Fruit fly (Drosophila melanogaster) whole organism, embryonic: ENCODE measurements around the gene CG42819.

Experiments used
- CG11560 ChIP-seq: fragments of 200-800 bp; sonication (Bioruptor generic); IDR thresholded peaks from 3 replicates; pipeline ENCODE4 v1.3.6; 2022; ENCODE audit warnings: missing biosample characterization, missing genetic modification characterization
- CG12071 ChIP-seq: fragments of 200-800 bp; sonication (Bioruptor generic); optimal IDR thresholded peaks from 3 replicates; lab custom pipeline; 2018; ENCODE audit warnings: missing biosample characterization, mild to moderate bottlenecking, missing genetic modification characterization
- CG12236 ChIP-seq: fragments of 200-800 bp; sonication (Bioruptor generic); optimal IDR thresholded peaks from 2 replicates; lab custom pipeline; 2016; ENCODE audit warnings: missing biosample characterization, missing genetic modification characterization
- CG12942 ChIP-seq: fragments of 200-800 bp; sonication (Bioruptor generic); optimal IDR thresholded peaks from 3 replicates; lab custom pipeline; 2016; ENCODE audit warnings: missing biosample characterization, missing genetic modification characterization
- CG14710 ChIP-seq: fragments of 200-800 bp; sonication (Bioruptor generic); optimal IDR thresholded peaks from 3 replicates; lab custom pipeline; 2019; ENCODE audit warnings: missing biosample characterization, mild to moderate bottlenecking, missing genetic modification characterization, moderate library complexity
- CG17186 ChIP-seq: fragments of 200-800 bp; sonication (Bioruptor generic); optimal IDR thresholded peaks from 3 replicates; lab custom pipeline; 2017; ENCODE audit warnings: missing biosample characterization, missing genetic modification reagents, missing genetic modification characterization
- CG17912 ChIP-seq: fragments of 200-800 bp; sonication (Bioruptor generic); optimal IDR thresholded peaks from 2 replicates; lab custom pipeline; 2018; ENCODE audit warnings: missing biosample characterization, mild to moderate bottlenecking, missing genetic modification characterization
- CG18262 ChIP-seq: fragments of 200-800 bp; optimal IDR thresholded peaks from 3 replicates; lab custom pipeline; 2019; ENCODE audit warnings: missing biosample characterization, mild to moderate bottlenecking, missing genetic modification characterization, moderate library complexity
- CG2202 ChIP-seq: fragments of 200-800 bp; sonication (Bioruptor generic); optimal IDR thresholded peaks from 2 replicates; lab custom pipeline; 2018; ENCODE audit warnings: missing biosample characterization, mild to moderate bottlenecking, missing genetic modification characterization
- CG2678 ChIP-seq: fragments of 200-800 bp; sonication (Bioruptor generic); optimal IDR thresholded peaks from 3 replicates; lab custom pipeline; 2019; ENCODE audit warnings: missing biosample characterization, mild to moderate bottlenecking, missing genetic modification characterization, moderate library complexity
- CG2712 ChIP-seq: fragments of 200-800 bp; optimal IDR thresholded peaks from 3 replicates; lab custom pipeline; 2019; ENCODE audit warnings: missing biosample characterization, mild to moderate bottlenecking, missing genetic modification characterization, moderate library complexity
- CG2875 ChIP-seq: fragments of 200-800 bp; sonication (Bioruptor generic); optimal IDR thresholded peaks from 2 replicates; lab custom pipeline; 2017; ENCODE audit warnings: missing biosample characterization, mild to moderate bottlenecking, missing genetic modification characterization, missing genetic modification reagents
- CG32532 ChIP-seq: fragments of 200-800 bp; sonication (Bioruptor generic); IDR thresholded peaks from 2 replicates; pipeline ENCODE4 v1.3.6; 2022; ENCODE audit warnings: missing biosample characterization, missing genetic modification characterization
- CG32767 ChIP-seq: fragments of 200-800 bp; sonication (Bioruptor generic); IDR thresholded peaks from 2 replicates; pipeline ENCODE4 v1.3.6; 2022; ENCODE audit warnings: missing biosample characterization, missing genetic modification characterization
- CG3995 ChIP-seq: fragments of 200-800 bp; sonication (Bioruptor generic); optimal IDR thresholded peaks from 3 replicates; lab custom pipeline; 2016; ENCODE audit warnings: missing biosample characterization, missing genetic modification characterization
- CG7271 ChIP-seq: fragments of 200-800 bp; sonication (Bioruptor generic); optimal IDR thresholded peaks from 2 replicates; lab custom pipeline; 2018; ENCODE audit warnings: missing biosample characterization, mild to moderate bottlenecking, missing genetic modification characterization, moderate library complexity
- CG7357 ChIP-seq: fragments of 200-800 bp; sonication (Bioruptor generic); IDR thresholded peaks from 3 replicates; pipeline ENCODE4 v1.3.6; 2022; ENCODE audit warnings: missing biosample characterization, missing genetic modification characterization
- CG7745 ChIP-seq: fragments of 200-800 bp; sonication (Bioruptor generic); optimal IDR thresholded peaks from 2 replicates; lab custom pipeline; 2018; ENCODE audit warnings: missing biosample characterization, mild to moderate bottlenecking, missing genetic modification characterization, moderate library complexity
- CG7928 ChIP-seq: fragments of 200-800 bp; sonication (Bioruptor generic); optimal IDR thresholded peaks from 2 replicates; lab custom pipeline; 2017; ENCODE audit warnings: missing biosample characterization, mild to moderate bottlenecking, missing genetic modification characterization
- CG8924 ChIP-seq: fragments of 200-800 bp; optimal IDR thresholded peaks from 3 replicates; lab custom pipeline; 2019; ENCODE audit warnings: missing biosample characterization, mild to moderate bottlenecking, missing genetic modification characterization, moderate library complexity
- CG8944 ChIP-seq: fragments of 200-800 bp; sonication (Bioruptor generic); optimal IDR thresholded peaks from 3 replicates; lab custom pipeline; 2016; ENCODE audit warnings: missing biosample characterization, missing genetic modification characterization
- CG9437 ChIP-seq: fragments of 200-800 bp; sonication (Bioruptor generic); optimal IDR thresholded peaks from 2 replicates; lab custom pipeline; 2018; ENCODE audit warnings: missing biosample characterization, mild to moderate bottlenecking, missing genetic modification characterization
- CG9797 ChIP-seq: fragments of 200-800 bp; sonication (Bioruptor generic); optimal IDR thresholded peaks from 3 replicates; lab custom pipeline; 2018; ENCODE audit warnings: missing biosample characterization, mild to moderate bottlenecking, missing genetic modification characterization
- CG9876 ChIP-seq: fragments of 200-800 bp; sonication (Bioruptor generic); optimal IDR thresholded peaks from 2 replicates; lab custom pipeline; 2016; ENCODE audit warnings: missing biosample characterization, missing genetic modification characterization
- Dll ChIP-seq: fragments of 200-800 bp; sonication (Bioruptor generic); IDR thresholded peaks from 4 replicates; pipeline ENCODE4 v1.3.6; 2022; ENCODE audit warnings: missing biosample characterization, missing genetic modification characterization; ENCODE audit not compliant: partially characterized antibody
- Neu2 ChIP-seq: fragments of 200-800 bp; sonication (Bioruptor generic); optimal IDR thresholded peaks from 3 replicates; lab custom pipeline; 2016; ENCODE audit warnings: missing biosample characterization, missing genetic modification characterization, borderline replicate concordance
- Nf-YA ChIP-seq: fragments of 200-800 bp; sonication (Bioruptor generic); IDR thresholded peaks from 2 replicates; pipeline ENCODE4 v1.3.6; 2022; ENCODE audit warnings: missing biosample characterization, missing genetic modification characterization
- NfI ChIP-seq: fragments of 200-800 bp; sonication (Bioruptor generic); optimal IDR thresholded peaks from 3 replicates; lab custom pipeline; 2018; ENCODE audit warnings: missing biosample characterization, mild to moderate bottlenecking, missing genetic modification characterization, moderate library complexity
- Scr ChIP-seq: fragments of 200-800 bp; sonication (Bioruptor generic); IDR thresholded peaks from 2 replicates; pipeline ENCODE4 v1.3.6; 2022; ENCODE audit warnings: missing biosample characterization, missing genetic modification characterization; ENCODE audit not compliant: partially characterized antibody
- Sry-β ChIP-seq: fragments of 200-800 bp; sonication (Bioruptor generic); optimal IDR thresholded peaks from 2 replicates; lab custom pipeline; 2018; ENCODE audit warnings: missing biosample characterization, mild to moderate bottlenecking, missing genetic modification characterization, moderate library complexity
- Vsx1 ChIP-seq: fragments of 200-800 bp; sonication (Bioruptor generic); optimal IDR thresholded peaks from 2 replicates; lab custom pipeline; 2017; ENCODE audit warnings: missing biosample characterization, mild to moderate bottlenecking, missing genetic modification characterization, missing genetic modification reagents
- ap ChIP-seq: fragments of 200-800 bp; sonication (Bioruptor generic); IDR thresholded peaks from 2 replicates; pipeline ENCODE4 v1.3.6; 2022; ENCODE audit warnings: missing biosample characterization, missing genetic modification characterization
- ash1 ChIP-seq: fragments of 200-800 bp; sonication (Bioruptor generic); optimal IDR thresholded peaks from 2 replicates; lab custom pipeline; 2018; ENCODE audit warnings: missing biosample characterization, mild to moderate bottlenecking, missing genetic modification characterization
- btn ChIP-seq: fragments of 200-800 bp; sonication (Bioruptor generic); optimal IDR thresholded peaks from 2 replicates; lab custom pipeline; 2016; ENCODE audit warnings: missing biosample characterization, missing genetic modification characterization
- chinmo ChIP-seq: fragments of 200-800 bp; sonication (Bioruptor generic); IDR thresholded peaks from 4 replicates; pipeline ENCODE4 v1.3.6; 2022; ENCODE audit warnings: missing biosample characterization, missing genetic modification characterization; ENCODE audit not compliant: partially characterized antibody
- chm ChIP-seq: fragments of 200-800 bp; sonication (Bioruptor generic); IDR thresholded peaks from 2 replicates; pipeline ENCODE4 v1.3.6; 2022; ENCODE audit warnings: missing biosample characterization, missing genetic modification characterization
- crp ChIP-seq, 2 experiments: fragments of 200-800 bp; sonication (Bioruptor generic); optimal IDR thresholded peaks; 2 replicates in 1 of 2; 3 replicates in 1 of 2; lab custom pipeline; 2017; ENCODE audit warnings: missing biosample characterization in 2 of 2, missing genetic modification characterization in 2 of 2, mild to moderate bottlenecking in 1 of 2, moderate library complexity in 1 of 2
- gcm2 ChIP-seq: fragments of 200-800 bp; sonication (Bioruptor generic); optimal IDR thresholded peaks from 2 replicates; lab custom pipeline; 2016; ENCODE audit warnings: missing biosample characterization, missing genetic modification characterization
- gsb-n ChIP-seq: fragments of 200-800 bp; sonication (Bioruptor generic); optimal IDR thresholded peaks from 3 replicates; lab custom pipeline; 2018; ENCODE audit warnings: missing biosample characterization, mild to moderate bottlenecking, missing genetic modification characterization
- hkb ChIP-seq, 2 experiments: fragments of 200-800 bp in 1 of 2; fragments of >200 bp in 1 of 2; sonication (Bioruptor generic) in 1 of 2; IDR thresholded peaks in 1 of 2; optimal IDR thresholded peaks in 1 of 2; 2 replicates each; pipeline versions ENCODE4 v1.3.6 to Lab custom; 2017 to 2022; ENCODE audit warnings: missing biosample characterization in 1 of 2, missing genetic modification characterization in 1 of 2
- oc ChIP-seq: fragments of 200-800 bp; sonication (Bioruptor generic); optimal IDR thresholded peaks from 2 replicates; lab custom pipeline; 2018; ENCODE audit warnings: missing biosample characterization, mild to moderate bottlenecking, missing genetic modification characterization, moderate library complexity
- pan ChIP-seq, 4 experiments: fragments of >200 bp in 3 of 4; fragments of 200-800 bp in 1 of 4; sonication (Bioruptor generic) in 1 of 4; optimal IDR thresholded peaks in 3 of 4; IDR thresholded peaks in 1 of 4; 2 replicates each; pipeline versions ENCODE4 v1.3.6 to Lab custom; 2017 to 2022; ENCODE audit warnings: missing biosample characterization in 2 of 4, missing genetic modification characterization in 2 of 4, mixed read lengths in 1 of 4
- pho ChIP-seq: fragments of 200-800 bp; sonication (Bioruptor generic); optimal IDR thresholded peaks from 2 replicates; lab custom pipeline; 2016; ENCODE audit warnings: missing biosample characterization, missing genetic modification characterization
- pita ChIP-seq: fragments of 200-800 bp; sonication (Bioruptor generic); optimal IDR thresholded peaks from 2 replicates; lab custom pipeline; 2017; ENCODE audit warnings: missing biosample characterization, mild to moderate bottlenecking, missing genetic modification characterization
- sens ChIP-seq: fragments of 200-800 bp; sonication (Bioruptor generic); peaks from one replicate; lab custom pipeline; 2016; ENCODE audit warnings: missing biosample characterization, missing genetic modification characterization
- sima ChIP-seq: fragments of 200-800 bp; sonication (Bioruptor generic); optimal IDR thresholded peaks from 2 replicates; lab custom pipeline; 2016; ENCODE audit warnings: missing biosample characterization, missing genetic modification characterization
- trh ChIP-seq: fragments of 200-800 bp; sonication (Bioruptor generic); optimal IDR thresholded peaks from 2 replicates; lab custom pipeline; 2016; ENCODE audit warnings: missing biosample characterization, missing genetic modification characterization

Gene CG42819

DNA sequence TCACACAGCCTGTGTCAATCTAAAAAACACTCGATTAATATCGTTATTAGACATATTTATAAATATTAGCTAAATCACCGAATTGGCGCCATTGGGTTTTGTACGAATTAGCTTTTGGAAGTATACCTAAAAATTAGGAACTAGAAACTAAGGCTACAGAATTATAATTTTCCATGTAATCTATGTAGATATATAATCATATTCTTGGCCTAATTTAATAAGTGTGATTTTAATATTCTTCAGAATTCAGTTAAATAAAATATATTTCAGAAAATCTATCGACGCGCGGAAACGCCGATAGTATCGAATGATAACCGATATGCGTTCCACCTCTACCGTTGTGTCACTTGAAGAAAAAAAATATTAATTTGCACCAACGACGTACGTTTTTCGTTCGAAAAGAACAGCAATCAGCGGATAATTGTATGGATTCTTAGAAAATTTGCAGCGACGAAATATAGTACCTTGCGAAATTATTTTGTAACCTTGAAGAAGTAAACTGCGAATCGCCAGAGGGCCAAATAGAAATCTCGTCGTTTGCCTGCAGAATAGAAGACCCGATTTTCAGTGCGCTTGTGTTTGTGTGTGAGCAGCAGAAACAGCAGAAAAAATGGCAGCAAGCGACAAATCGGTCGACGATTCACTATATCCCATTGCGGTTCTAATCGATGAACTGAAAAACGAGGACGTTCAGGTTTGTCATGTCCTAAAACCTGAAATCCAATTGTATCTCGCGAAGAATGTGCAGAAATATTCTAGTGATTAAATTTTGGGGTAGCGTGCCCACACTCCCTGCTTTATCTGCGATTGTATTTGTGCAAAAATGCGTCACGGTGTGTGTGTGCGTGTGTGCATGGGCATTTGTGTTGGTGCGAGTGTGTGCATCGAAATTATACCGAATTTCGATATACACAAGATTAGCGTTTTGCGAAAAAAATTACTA lies 23.2 kb downstream of the CG42819 start, which contains the start of gene Pp2A-29B (continued):
- no peak for TF ChIP-seq pan (optimal IDR thresholded peaks at IDR 0.05; lab: Kevin White, UChicago)
- no peak for TF ChIP-seq pan (GFP tag; optimal IDR thresholded peaks at IDR 0.05 in 1 of 2, IDR thresholded peaks at IDR 0.05 in 1 of 2)
- no peak for TF ChIP-seq ap (GFP tag; lab: Robert Waterston, UW)
- peak; percentile 55 for TF ChIP-seq CG9797 (GFP tag; lab: Kevin White, UChicago)
- peak; percentile 74 for TF ChIP-seq CG17186 (GFP tag; lab: Kevin White, UChicago)
- peak; percentile 96 for TF ChIP-seq CG3995 (GFP tag; lab: Kevin White, UChicago)
- TF ChIP-seq CG32532 (GFP tag; lab: Robert Waterston, UW) = no peak
- TF ChIP-seq Neu2 = no peak
- TF ChIP-seq CG9437 (GFP tag; lab: Kevin White, UChicago) = peak; percentile 35
- no peak for TF ChIP-seq sima (GFP tag; lab: Kevin White, UChicago)
- no peak for TF ChIP-seq pita (GFP tag; lab: Kevin White, UChicago)
- TF ChIP-seq Nf-YA (GFP tag; lab: Robert Waterston, UW) = no peak
- no peak for TF ChIP-seq gsb-n (tag; lab: Kevin White, UChicago)
- peak; percentile 83 for TF ChIP-seq CG14710
- TF ChIP-seq oc (tag; lab: Kevin White, UChicago) = no peak
- TF ChIP-seq chinmo (GFP tag; lab: Robert Waterston, UW) = peak; percentile 93; the same call in 3 of the 4 replicates
- no peak for TF ChIP-seq CG7745
- no peak for TF ChIP-seq CG2875 (GFP tag; lab: Kevin White, UChicago)
- TF ChIP-seq trh (GFP tag; lab: Kevin White, UChicago) = no peak
- TF ChIP-seq CG9876 (GFP tag; lab: Kevin White, UChicago) = no peak
- TF ChIP-seq CG17912 (GFP tag; lab: Kevin White, UChicago) = peak; percentile 7
- no peak for TF ChIP-seq crp (GFP tag; optimal IDR thresholded peaks at IDR 0.05; lab: Kevin White, UChicago)
- TF ChIP-seq chm (GFP tag; lab: Robert Waterston, UW) = no peak
- no peak for TF ChIP-seq btn (GFP tag; lab: Kevin White, UChicago)
- TF ChIP-seq CG8924 = peak; percentile 42
- peak; percentile 15 for TF ChIP-seq CG2678 (tag; lab: Kevin White, UChicago)
- peak; percentile 61 for TF ChIP-seq CG2712 (tag; lab: Kevin White, UChicago)
- TF ChIP-seq hkb (optimal IDR thresholded peaks at IDR 0.05; lab: Kevin White, UChicago) = no peak
- TF ChIP-seq hkb (GFP tag; IDR thresholded peaks at IDR 0.05; lab: Robert Waterston, UW) = no peak
- peak; percentile 89 for TF ChIP-seq CG11560 (tag; lab: Robert Waterston, UW)
- peak; percentile 64 for TF ChIP-seq Vsx1 (GFP tag; lab: Kevin White, UChicago)
- no peak for TF ChIP-seq ash1 (GFP tag; lab: Kevin White, UChicago)
- peak; percentile 15 for TF ChIP-seq NfI (GFP tag; lab: Kevin White, UChicago)
- no peak for TF ChIP-seq pho (GFP tag; lab: Kevin White, UChicago)
- TF ChIP-seq CG7928 (GFP tag; lab: Kevin White, UChicago) = no peak
- TF ChIP-seq CG7271 (tag; lab: Kevin White, UChicago) = no peak
- TF ChIP-seq Scr = peak; percentile 99
- no peak for TF ChIP-seq CG7357
- peak; percentile 100 for TF ChIP-seq Dll (GFP tag; lab: Robert Waterston, UW)
- TF ChIP-seq sens (GFP tag; lab: Kevin White, UChicago) = peak; percentile 37
- TF ChIP-seq Sry-β (GFP tag; lab: Kevin White, UChicago) = peak; percentile 25
- TF ChIP-seq CG12236 (GFP tag; lab: Kevin White, UChicago) = no peak
- TF ChIP-seq gcm2 (GFP tag; lab: Kevin White, UChicago) = no peak
- TF ChIP-seq CG2202 (tag; lab: Kevin White, UChicago) = no peak
- no peak for TF ChIP-seq CG8944 (GFP tag; lab: Kevin White, UChicago)
- TF ChIP-seq CG12942 (GFP tag; lab: Kevin White, UChicago) = no peak
- peak; percentile 33; the same call in 1 of the 2 replicates for TF ChIP-seq CG32767
- peak; percentile 45 for TF ChIP-seq CG18262 (tag; lab: Kevin White, UChicago)
- no peak for TF ChIP-seq CG12071 (GFP tag; lab: Kevin White, UChicago)
